Fruit fly (Drosophila melanogaster) whole organism, embryonic: Measurements from ENCODE around the gene Frq2.
A peak's percentile ranks its signal among the peaks of the same experiment; 100 is the strongest.

Experiments
- ATbp ChIP-seq: fragments of 200-800 bp; sonication (Bioruptor generic); optimal IDR thresholded peaks from 2 replicates; lab custom pipeline; 2017; ENCODE audit warnings: missing biosample characterization, mild to moderate bottlenecking, missing genetic modification characterization, missing genetic modification reagents
- Ada2b ChIP-seq: fragments of 200-800 bp; sonication (Bioruptor generic); IDR thresholded peaks from 2 replicates; pipeline ENCODE4 v1.3.6; 2022; ENCODE audit warnings: missing biosample characterization, missing genetic modification characterization
- Atf-2 ChIP-seq: fragments of 200-800 bp; sonication (Bioruptor generic); optimal IDR thresholded peaks from 2 replicates; lab custom pipeline; 2016; ENCODE audit warnings: missing biosample characterization, missing genetic modification characterization
- Atf3 ChIP-seq: fragments of 200-800 bp; sonication (Bioruptor generic); optimal IDR thresholded peaks from 3 replicates; lab custom pipeline; 2016; ENCODE audit warnings: missing biosample characterization, missing genetic modification characterization
- BEAF-32 ChIP-seq: fragments of 200-800 bp; sonication (Bioruptor generic); optimal IDR thresholded peaks from 3 replicates; lab custom pipeline; 2017; ENCODE audit warnings: missing biosample characterization, missing genetic modification characterization, mild to moderate bottlenecking, moderate library complexity, missing genetic modification reagents
- BtbVII ChIP-seq: fragments of 200-800 bp; sonication (Bioruptor generic); optimal IDR thresholded peaks from 3 replicates; lab custom pipeline; 2017; ENCODE audit warnings: missing biosample characterization, mild to moderate bottlenecking, missing genetic modification characterization
- CG10366 ChIP-seq: fragments of 200-800 bp; sonication (Bioruptor generic); IDR thresholded peaks from 2 replicates; pipeline ENCODE4 v1.3.6; 2022; ENCODE audit warnings: missing biosample characterization, missing genetic modification characterization
- CG11695 ChIP-seq: fragments of 200-800 bp; sonication (Bioruptor generic); IDR thresholded peaks from 3 replicates; pipeline ENCODE4 v1.3.6; 2022; ENCODE audit warnings: missing biosample characterization, missing genetic modification characterization
- CG13894 ChIP-seq: fragments of 200-800 bp; sonication (Bioruptor generic); optimal IDR thresholded peaks from 3 replicates; lab custom pipeline; 2018; ENCODE audit warnings: missing biosample characterization, mild to moderate bottlenecking, missing genetic modification characterization, moderate library complexity
- CG14667 ChIP-seq: fragments of 200-800 bp; sonication (Bioruptor generic); IDR thresholded peaks from 2 replicates; pipeline ENCODE4 v1.3.6; 2022; ENCODE audit warnings: missing biosample characterization, missing genetic modification characterization
- CG16863 ChIP-seq: fragments of 200-800 bp; sonication (Bioruptor generic); optimal IDR thresholded peaks from 3 replicates; lab custom pipeline; 2016; ENCODE audit warnings: missing biosample characterization, missing genetic modification characterization
- CG17612 ChIP-seq: fragments of 200-800 bp; sonication (Bioruptor generic); IDR thresholded peaks from 2 replicates; pipeline ENCODE4 v1.3.6; 2022; ENCODE audit warnings: missing biosample characterization, missing genetic modification characterization
- CG18011 ChIP-seq: fragments of 200-800 bp; sonication (Bioruptor generic); optimal IDR thresholded peaks from 2 replicates; lab custom pipeline; 2017; ENCODE audit warnings: missing biosample characterization, missing genetic modification characterization, mild to moderate bottlenecking, moderate library complexity, missing genotype
- CG18599 ChIP-seq: fragments of 200-800 bp; sonication (Bioruptor generic); optimal IDR thresholded peaks from 3 replicates; lab custom pipeline; 2017; ENCODE audit warnings: missing biosample characterization, missing genetic modification characterization, mild to moderate bottlenecking, moderate library complexity, missing genetic modification reagents
- CG32532 ChIP-seq: fragments of 200-800 bp; sonication (Bioruptor generic); IDR thresholded peaks from 2 replicates; pipeline ENCODE4 v1.3.6; 2022; ENCODE audit warnings: missing biosample characterization, missing genetic modification characterization
- CG6654 ChIP-seq: fragments of 200-800 bp; sonication (Bioruptor generic); optimal IDR thresholded peaks from 2 replicates; lab custom pipeline; 2017; ENCODE audit warnings: missing biosample characterization, mild to moderate bottlenecking, missing genetic modification characterization
- CG6791 ChIP-seq: fragments of 200-800 bp; sonication (Bioruptor generic); IDR thresholded peaks from 3 replicates; pipeline ENCODE4 v1.3.6; 2022; ENCODE audit warnings: missing biosample characterization, missing genetic modification characterization; ENCODE audit not compliant: partially characterized antibody
- CG8290 ChIP-seq, 3 experiments: fragments of 200-800 bp; sonication (Bioruptor generic); optimal IDR thresholded peaks; 2 replicates each; lab custom pipeline; 2016 to 2019; ENCODE audit warnings: missing biosample characterization in 3 of 3, missing genetic modification characterization in 3 of 3, mild to moderate bottlenecking in 2 of 3, moderate library complexity in 1 of 3
- CG9932 ChIP-seq: fragments of 200-800 bp; sonication (Bioruptor generic); IDR thresholded peaks from 2 replicates; pipeline ENCODE4 v1.3.6; 2022; ENCODE audit warnings: missing biosample characterization, missing genetic modification characterization
- CoRest ChIP-seq: fragments of 200-800 bp; sonication (Bioruptor generic); optimal IDR thresholded peaks from 3 replicates; lab custom pipeline; 2018; ENCODE audit warnings: missing biosample characterization, mild to moderate bottlenecking, missing genetic modification characterization, moderate library complexity
- E2f1 ChIP-seq: fragments of 200-800 bp; sonication (Bioruptor generic); IDR thresholded peaks from 2 replicates; pipeline ENCODE4 v1.3.6; 2022; ENCODE audit warnings: missing biosample characterization, missing genetic modification characterization
- Eip74EF ChIP-seq, 2 experiments: fragments of 200-800 bp in 1 of 2; fragments of >200 bp in 1 of 2; sonication (Bioruptor generic) in 1 of 2; optimal IDR thresholded peaks; 2 replicates each; lab custom pipeline; 2017 to 2019; ENCODE audit warnings: missing biosample characterization in 2 of 2, missing genetic modification characterization in 2 of 2, mild to moderate bottlenecking in 1 of 2, moderate library complexity in 1 of 2
- HLHmδ ChIP-seq: fragments of 200-800 bp; sonication (Bioruptor generic); optimal IDR thresholded peaks from 2 replicates; lab custom pipeline; 2018; ENCODE audit warnings: missing biosample characterization, mild to moderate bottlenecking, missing genetic modification characterization, moderate library complexity
- Hmr ChIP-seq: fragments of 200-800 bp; sonication (Bioruptor generic); optimal IDR thresholded peaks from 3 replicates; lab custom pipeline; 2017; ENCODE audit warnings: mild to moderate bottlenecking, missing biosample characterization, missing genetic modification reagents, missing genetic modification characterization
- Hr78 ChIP-seq, 2 experiments: fragments of 200-800 bp in 1 of 2; fragments of >200 bp in 1 of 2; sonication (Bioruptor generic) in 1 of 2; optimal IDR thresholded peaks; 2 replicates each; lab custom pipeline; 2017 to 2019; ENCODE audit warnings: missing biosample characterization in 2 of 2, missing genetic modification characterization in 2 of 2, mild to moderate bottlenecking in 1 of 2, moderate library complexity in 1 of 2
- MBD-R2 ChIP-seq: fragments of 200-800 bp; sonication (Bioruptor generic); IDR thresholded peaks from 2 replicates; pipeline ENCODE4 v1.3.6; 2022; ENCODE audit warnings: missing biosample characterization, missing genetic modification characterization
- Med ChIP-seq: fragments of 200-800 bp; sonication (Bioruptor generic); peaks from one replicate; lab custom pipeline; 2016; ENCODE audit warnings: missing biosample characterization, missing genetic modification characterization, mild to moderate bottlenecking, inconsistent platforms, moderate library complexity
- Pdp1 ChIP-seq, 2 experiments: fragments of 200-800 bp; sonication (Bioruptor generic); optimal IDR thresholded peaks; 3 replicates each; lab custom pipeline; 2016; ENCODE audit warnings: missing biosample characterization in 2 of 2, missing genetic modification characterization in 2 of 2, mild to moderate bottlenecking in 1 of 2, moderate library complexity in 1 of 2
- Stat92E ChIP-seq, 3 experiments: fragments of >200 bp in 2 of 3; fragments of 200-800 bp in 1 of 3; sonication (Bioruptor generic) in 1 of 3; optimal IDR thresholded peaks; 2 replicates each; lab custom pipeline; 2017 to 2019; ENCODE audit warnings: missing biosample characterization in 3 of 3, missing genetic modification characterization in 3 of 3, mild to moderate bottlenecking in 1 of 3, moderate library complexity in 1 of 3
- abd-A ChIP-seq: fragments of 200-800 bp; sonication (Bioruptor generic); optimal IDR thresholded peaks from 3 replicates; lab custom pipeline; 2019; ENCODE audit warnings: missing biosample characterization, mild to moderate bottlenecking, missing genetic modification characterization, moderate library complexity
- al ChIP-seq: fragments of 200-800 bp; sonication (Bioruptor generic); IDR thresholded peaks from 2 replicates; pipeline ENCODE4 v1.3.6; 2022; ENCODE audit warnings: missing biosample characterization, missing genetic modification characterization
- ara ChIP-seq: fragments of 200-800 bp; sonication (Bioruptor generic); IDR thresholded peaks from 2 replicates; pipeline ENCODE4 v1.3.6; 2022; ENCODE audit warnings: missing biosample characterization, missing genetic modification characterization
- btn ChIP-seq: fragments of 200-800 bp; sonication (Bioruptor generic); optimal IDR thresholded peaks from 2 replicates; lab custom pipeline; 2016; ENCODE audit warnings: missing biosample characterization, missing genetic modification characterization
- cg ChIP-seq: fragments of 200-800 bp; sonication (Bioruptor generic); optimal IDR thresholded peaks from 3 replicates; lab custom pipeline; 2019; ENCODE audit warnings: missing biosample characterization, mild to moderate bottlenecking, missing genetic modification characterization, moderate library complexity
- crol ChIP-seq: fragments of 200-800 bp; sonication (Bioruptor generic); IDR thresholded peaks from 2 replicates; pipeline ENCODE4 v1.3.6; 2022; ENCODE audit warnings: missing biosample characterization, missing genetic modification characterization
- dmrt11E ChIP-seq: fragments of 200-800 bp; sonication (Bioruptor generic); optimal IDR thresholded peaks from 3 replicates; lab custom pipeline; 2018; ENCODE audit warnings: missing biosample characterization, mild to moderate bottlenecking, missing genetic modification characterization, moderate library complexity
- dmrt99B ChIP-seq: fragments of 200-800 bp; sonication (Bioruptor generic); optimal IDR thresholded peaks from 2 replicates; lab custom pipeline; 2018; ENCODE audit warnings: missing biosample characterization, mild to moderate bottlenecking, missing genetic modification characterization, moderate library complexity
- dysf ChIP-seq: fragments of 200-800 bp; sonication (Bioruptor generic); IDR thresholded peaks from 3 replicates; pipeline ENCODE4 v1.3.6; 2022; ENCODE audit warnings: missing biosample characterization, missing genetic modification characterization
- ftz-f1 ChIP-seq: fragments of 200-800 bp; sonication (Bioruptor generic); optimal IDR thresholded peaks from 2 replicates; lab custom pipeline; 2016; ENCODE audit warnings: missing biosample characterization, missing genetic modification characterization
- fu2 ChIP-seq: fragments of 200-800 bp; sonication (Bioruptor generic); optimal IDR thresholded peaks from 2 replicates; lab custom pipeline; 2016; ENCODE audit warnings: missing biosample characterization, missing genetic modification characterization
- grau ChIP-seq: fragments of 200-800 bp; optimal IDR thresholded peaks from 3 replicates; lab custom pipeline; 2019; ENCODE audit warnings: missing biosample characterization, mild to moderate bottlenecking, missing genetic modification characterization, moderate library complexity
- hkb ChIP-seq, 2 experiments: fragments of 200-800 bp in 1 of 2; fragments of >200 bp in 1 of 2; sonication (Bioruptor generic) in 1 of 2; IDR thresholded peaks in 1 of 2; optimal IDR thresholded peaks in 1 of 2; 2 replicates each; pipeline versions ENCODE4 v1.3.6 to Lab custom; 2017 to 2022; ENCODE audit warnings: missing biosample characterization in 1 of 2, missing genetic modification characterization in 1 of 2
- kah ChIP-seq: fragments of 200-800 bp; sonication (Bioruptor generic); optimal IDR thresholded peaks from 2 replicates; lab custom pipeline; 2018; ENCODE audit warnings: missing biosample characterization, mild to moderate bottlenecking, missing genetic modification characterization
- lab ChIP-seq: fragments of 200-800 bp; sonication (Bioruptor generic); optimal IDR thresholded peaks from 3 replicates; lab custom pipeline; 2017; ENCODE audit warnings: missing biosample characterization, missing genetic modification characterization, mild to moderate bottlenecking, moderate library complexity, missing genetic modification reagents
- prd ChIP-seq, 3 experiments: fragments of >200 bp in 2 of 3; fragments of 200-800 bp in 1 of 3; sonication (Bioruptor generic) in 1 of 3; optimal IDR thresholded peaks in 2 of 3; IDR thresholded peaks in 1 of 3; 2 replicates in 2 of 3; 3 replicates in 1 of 3; pipeline versions ENCODE4 v1.3.6 to Lab custom; 2017 to 2022; ENCODE audit warnings: missing biosample characterization in 1 of 3, missing genetic modification characterization in 1 of 3
- sisA ChIP-seq: fragments of 200-800 bp; sonication (Bioruptor generic); IDR thresholded peaks from 2 replicates; pipeline ENCODE4 v1.3.6; 2022; ENCODE audit warnings: missing biosample characterization, missing genetic modification characterization
- slbo ChIP-seq: fragments of 200-800 bp; sonication (Bioruptor generic); IDR thresholded peaks from 2 replicates; pipeline ENCODE4 v1.3.6; 2022; ENCODE audit warnings: missing biosample characterization, missing genetic modification characterization
- wek ChIP-seq: fragments of 200-800 bp; sonication (Bioruptor generic); optimal IDR thresholded peaks from 3 replicates; lab custom pipeline; 2018; ENCODE audit warnings: missing biosample characterization, mild to moderate bottlenecking, missing genetic modification characterization, moderate library complexity

The Frq2 gene

DNA sequence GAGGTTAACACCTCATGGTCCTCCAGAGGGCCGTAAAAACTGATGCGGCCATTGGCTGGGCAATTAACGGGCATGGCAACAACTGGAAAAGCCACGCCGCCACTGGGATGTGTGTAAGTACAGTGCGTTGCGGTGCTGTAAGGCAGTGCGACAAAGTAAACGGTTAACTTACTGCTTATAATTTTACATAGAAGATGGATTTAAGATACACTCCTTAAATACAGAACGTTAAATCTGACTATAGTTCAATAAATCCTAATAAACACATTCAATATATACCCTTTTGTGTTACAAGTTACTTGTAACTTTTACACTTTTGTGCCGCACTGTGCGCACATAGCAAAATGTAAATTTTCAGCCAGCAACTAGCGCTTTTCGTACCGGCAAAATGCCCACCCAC lies 24.4 kb upstream of the Frq2 start (continued):
- TF ChIP-seq hkb (optimal IDR thresholded peaks at IDR 0.05; lab: Kevin White, UChicago) (no peak), hkb (GFP tag; IDR thresholded peaks at IDR 0.05; lab: Robert Waterston, UW) (0 out of 2 replicates have a peak, but pooled peaks have one; percentile 13), dysf (GFP tag; lab: Robert Waterston, UW) (peak; percentile 59; the same call in 2 of the 3 replicates), MBD-R2 (GFP tag; lab: Robert Waterston, UW) (0 out of 2 replicates have a peak, but pooled peaks have one; percentile 9), Atf-2 (GFP tag; lab: Kevin White, UChicago) (no peak), CG9932 (GFP tag; lab: Robert Waterston, UW) (0 out of 2 replicates have a peak, but pooled peaks have one; percentile 20), CG6791 (GFP tag; lab: Robert Waterston, UW) (no peak), prd (optimal IDR thresholded peaks at IDR 0.05; lab: Kevin White, UChicago) (no peak), prd (GFP tag; IDR thresholded peaks at IDR 0.05; lab: Robert Waterston, UW) (0 out of 3 replicates have a peak, but pooled peaks have one; percentile 17), CG11695 (peak; percentile 56; the same call in 1 of the 3 replicates), CG18599 (peak; percentile 45), grau (tag; lab: Kevin White, UChicago) (peak; percentile 15), CG16863 (GFP tag; lab: Kevin White, UChicago) (no peak), Pdp1 (GFP tag; optimal IDR thresholded peaks at IDR 0.05; lab: Kevin White, UChicago) (no peak), al (GFP tag; lab: Robert Waterston, UW) (peak; percentile 11; the same call in 1 of the 2 replicates), CG32532 (GFP tag; lab: Robert Waterston, UW) (peak; percentile 31; the same call in 1 of the 2 replicates), fu2 (GFP tag; lab: Kevin White, UChicago) (no peak), kah (GFP tag; lab: Kevin White, UChicago) (no peak), Atf3 (GFP tag; lab: Kevin White, UChicago) (no peak), CG17612 (GFP tag; lab: Robert Waterston, UW) (no peak), E2f1 (GFP tag; lab: Robert Waterston, UW) (peak; percentile 23; the same call in 1 of the 2 replicates), wek (no peak), HLHmδ (no peak), Ada2b (GFP tag; lab: Robert Waterston, UW) (peak; percentile 33; the same call in 1 of the 2 replicates), btn (GFP tag; lab: Kevin White, UChicago) (no peak), BtbVII (GFP tag; lab: Kevin White, UChicago) (peak; percentile 12), dmrt99B (tag; lab: Kevin White, UChicago) (peak; percentile 21), Eip74EF (GFP tag; optimal IDR thresholded peaks at IDR 0.05; lab: Kevin White, UChicago) (no peak), Hmr (GFP tag; lab: Kevin White, UChicago) (peak; percentile 4), lab (GFP tag; lab: Kevin White, UChicago) (peak; percentile 56), ATbp (no peak), CG18011 (no peak), CoRest (peak; percentile 2), sisA (GFP tag; lab: Robert Waterston, UW) (peak; percentile 10; the same call in 1 of the 2 replicates), slbo (peak; percentile 9; the same call in 1 of the 2 replicates), CG14667 (GFP tag; lab: Robert Waterston, UW) (0 out of 2 replicates have a peak, but pooled peaks have one; percentile 17), dmrt11E (tag; lab: Kevin White, UChicago) (no peak), BEAF-32 (no peak), ftz-f1 (no peak)
- TF ChIP-seq, all 482 proteins: peak for 38

DNA sequence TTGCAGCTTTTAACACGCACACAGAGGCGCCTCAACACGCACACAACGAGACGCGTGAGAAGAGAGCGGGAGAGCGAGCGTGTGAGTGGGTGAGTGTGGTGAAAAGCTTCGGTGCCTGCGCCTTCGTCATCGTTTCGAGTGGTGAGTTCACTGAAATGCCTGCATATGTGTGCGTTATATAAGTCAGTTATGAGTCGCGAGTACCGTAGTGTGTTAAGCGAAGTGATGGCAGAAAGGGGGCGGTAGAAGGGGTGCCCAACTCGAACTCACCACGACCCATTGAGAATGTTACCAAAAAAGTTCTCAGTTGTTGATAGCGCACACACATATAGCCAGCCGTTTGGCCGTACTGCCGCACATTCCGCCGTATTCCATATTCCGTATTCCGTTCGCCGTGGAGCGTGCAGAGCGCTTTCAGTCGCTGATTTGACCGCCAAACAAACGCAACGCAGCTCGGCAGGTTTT lies 22.4 kb upstream of the Frq2 start, which contains the start of gene Frq1:
Gene Frq1 (plus strand): TSS at position 415 of the 465 bp plus-strand sequence.
- TF ChIP-seq crol (GFP tag; lab: Robert Waterston, UW): peak; percentile 61
- no peak for TF ChIP-seq CG6654 (GFP tag; lab: Kevin White, UChicago)
- peak; percentile 21 for TF ChIP-seq CG13894 (tag; lab: Kevin White, UChicago)
- no peak for TF ChIP-seq Hr78 (GFP tag; optimal IDR thresholded peaks at IDR 0.05; lab: Kevin White, UChicago)
- peak; percentile 73 for TF ChIP-seq Med (GFP tag; lab: Kevin White, UChicago)
- TF ChIP-seq CG8290 (GFP tag; optimal IDR thresholded peaks at IDR 0.05; lab: Kevin White, UChicago): no peak
- TF ChIP-seq CG8290 (tag; optimal IDR thresholded peaks at IDR 0.05; lab: Kevin White, UChicago): peak in 1 of 2 experiments; percentile 27
- no peak for TF ChIP-seq CG10366
- peak in 1 of 2 experiments; percentile 94 for TF ChIP-seq Pdp1 (GFP tag; optimal IDR thresholded peaks at IDR 0.05; lab: Kevin White, UChicago)
- no peak for TF ChIP-seq Stat92E (GFP tag; optimal IDR thresholded peaks at IDR 0.05; lab: Kevin White, UChicago)
- TF ChIP-seq ara: no peak
- TF ChIP-seq cg: peak; percentile 44
- TF ChIP-seq abd-A (tag; lab: Kevin White, UChicago): peak; percentile 74
